Worm (Caenorhabditis elegans) whole organism, early embryonic: Measurements from ENCODE around the gene C02C6.14.

Experiments
- B0310.2 ChIP-seq: sonication (generic microtip); optimal IDR thresholded peaks from 2 replicates; lab custom pipeline; 2016; ENCODE audit warnings: mild to moderate bottlenecking, missing genetic modification characterization, missing compliant biosample characterization
- F13C5.2 ChIP-seq: sonication (generic microtip); optimal IDR thresholded peaks from 2 replicates; lab custom pipeline; 2017; ENCODE audit warnings: mild to moderate bottlenecking, missing genetic modification characterization, inconsistent platforms, missing compliant biosample characterization
- aly-1 ChIP-seq: sonication (generic microtip); optimal IDR thresholded peaks from 2 replicates; lab custom pipeline; 2016; ENCODE audit warnings: missing genetic modification characterization, missing compliant biosample characterization
- ama-1 ChIP-seq: fragments of 150-350 bp; optimal IDR thresholded peaks from 2 replicates; lab custom pipeline; 2014
- ceh-13 ChIP-seq: fragments of 200-800 bp; sonication (Bioruptor generic); optimal IDR thresholded peaks from 2 replicates; lab custom pipeline; 2018; ENCODE audit warnings: mild to moderate bottlenecking, missing genetic modification characterization, missing compliant biosample characterization
- ceh-36 ChIP-seq: sonication (generic microtip); optimal IDR thresholded peaks from 2 replicates; lab custom pipeline; 2016; ENCODE audit warnings: missing genetic modification characterization, inconsistent platforms, missing compliant biosample characterization
- ets-7 ChIP-seq: sonication (generic microtip); optimal IDR thresholded peaks from 2 replicates; lab custom pipeline; 2016; ENCODE audit warnings: missing genotype, missing genetic modification characterization, missing compliant biosample characterization
- flt-1 ChIP-seq: fragments of 200-800 bp; sonication (Bioruptor generic); IDR thresholded peaks from 2 replicates; pipeline ENCODE4 v1.3.6; 2022; ENCODE audit warnings: missing genetic modification characterization, missing compliant biosample characterization
- hmbx-1 ChIP-seq: sonication (generic microtip); optimal IDR thresholded peaks from 2 replicates; lab custom pipeline; 2016; ENCODE audit warnings: mild to moderate bottlenecking, missing genetic modification characterization, missing compliant biosample characterization
- hmg-4 ChIP-seq: fragments of 200-800 bp; sonication (Bioruptor generic); optimal IDR thresholded peaks from 2 replicates; lab custom pipeline; 2018; ENCODE audit warnings: mild to moderate bottlenecking, missing genetic modification characterization, missing compliant biosample characterization
- pes-1 ChIP-seq: fragments of 200-800 bp; sonication (Bioruptor generic); IDR thresholded peaks from 2 replicates; pipeline ENCODE4 v1.3.6; 2022; ENCODE audit warnings: missing genetic modification reagents, missing genetic modification characterization, missing compliant biosample characterization
- scrt-1 ChIP-seq: fragments of 200-800 bp; sonication (Bioruptor generic); IDR thresholded peaks from 2 replicates; pipeline ENCODE4 v1.3.6; 2022; ENCODE audit warnings: missing genetic modification characterization, missing compliant biosample characterization
- sea-1 ChIP-seq: fragments of 200-800 bp; sonication (Bioruptor generic); conservative IDR thresholded peaks from 2 replicates; pipeline ENCODE4 v1.3.6; 2022; ENCODE audit warnings: missing genetic modification characterization, missing compliant biosample characterization
- tbx-11 ChIP-seq: fragments of 200-800 bp; sonication (Bioruptor generic); IDR thresholded peaks from 2 replicates; pipeline ENCODE4 v1.3.6; 2022; ENCODE audit warnings: missing genetic modification characterization, missing compliant biosample characterization
- tra-4 ChIP-seq: sonication (generic microtip); optimal IDR thresholded peaks from 2 replicates; lab custom pipeline; 2017; ENCODE audit warnings: missing genetic modification characterization, missing compliant biosample characterization

C02C6.14 gene

DNA sequence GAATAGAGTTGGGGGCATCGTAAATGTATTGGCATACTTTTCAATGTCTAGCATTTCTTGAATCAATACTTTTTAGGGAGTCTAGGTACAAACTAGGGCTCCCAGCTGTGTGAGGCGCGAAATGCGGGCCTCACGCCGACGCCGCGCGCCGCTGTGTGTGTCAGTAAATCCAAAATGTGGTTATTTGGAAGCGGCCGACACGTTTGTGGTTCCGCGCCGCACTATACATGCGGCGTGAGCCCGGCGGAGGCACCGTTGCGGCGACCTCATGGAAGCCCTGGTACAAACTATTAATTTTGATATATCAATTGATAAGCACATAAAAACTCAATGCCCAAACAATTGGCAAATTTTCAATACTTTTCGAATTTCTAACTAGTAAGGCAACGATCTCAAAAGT, 48.7 kb downstream of the C02C6.14 start:
- no peak for TF ChIP-seq aly-1 (tag; lab: Kevin White, UChicago)
- no peak for TF ChIP-seq B0310.2 (tag; lab: Kevin White, UChicago)
- TF ChIP-seq ets-7 (tag; lab: Kevin White, UChicago): no peak
- no peak for TF ChIP-seq sea-1 (GFP tag; lab: Robert Waterston, UW)
- TF ChIP-seq scrt-1 (GFP tag; lab: Robert Waterston, UW): no peak
- TF ChIP-seq hmbx-1 (tag; lab: Kevin White, UChicago): no peak
- TF ChIP-seq tra-4 (tag; lab: Kevin White, UChicago): no peak
- no peak for TF ChIP-seq ama-1 (lab: Kevin White, UChicago)
- TF ChIP-seq F13C5.2 (tag; lab: Kevin White, UChicago): no peak
- TF ChIP-seq tbx-11 (GFP tag; lab: Robert Waterston, UW): no peak
- no peak for TF ChIP-seq flt-1 (GFP tag; lab: Robert Waterston, UW)
- no peak for TF ChIP-seq ceh-36 (tag; lab: Kevin White, UChicago)
- TF ChIP-seq ceh-13: no peak
- TF ChIP-seq pes-1 (GFP tag; lab: Robert Waterston, UW): no peak
- TF ChIP-seq hmg-4 (GFP tag; lab: Kevin White, UChicago): no peak
